Worm (Caenorhabditis elegans): ENCODE data around the gene Y43F8B.15.
A peak's percentile ranks its signal among the peaks of the same experiment; 100 is the strongest.

Gene Y43F8B.15

DNA sequence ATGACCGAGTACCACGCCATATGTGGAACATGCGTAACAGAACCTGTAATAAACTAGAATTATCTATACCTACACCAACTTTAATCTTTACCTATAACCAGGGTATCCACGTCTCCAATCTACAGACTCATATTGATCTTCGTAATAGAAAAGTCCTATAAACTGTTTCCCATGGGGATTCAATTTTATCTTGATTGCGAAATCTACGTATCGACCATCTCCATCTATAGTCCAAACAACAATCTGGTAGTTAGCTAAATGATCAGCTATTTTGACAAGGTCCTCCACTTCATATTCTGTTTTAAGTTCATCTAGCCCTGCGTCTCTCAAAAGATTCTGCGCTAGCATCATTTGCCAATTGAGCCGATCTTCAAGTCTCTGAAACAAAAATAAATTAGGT, 32.3 kb downstream of the Y43F8B.15 start:
- TF ChIP-seq unc-55 (GFP tag; optimal IDR thresholded peaks at IDR 0.05) (no peak), rnt-1 (tag; optimal IDR thresholded peaks at IDR 0.05) (peak; percentile 80)

DNA sequence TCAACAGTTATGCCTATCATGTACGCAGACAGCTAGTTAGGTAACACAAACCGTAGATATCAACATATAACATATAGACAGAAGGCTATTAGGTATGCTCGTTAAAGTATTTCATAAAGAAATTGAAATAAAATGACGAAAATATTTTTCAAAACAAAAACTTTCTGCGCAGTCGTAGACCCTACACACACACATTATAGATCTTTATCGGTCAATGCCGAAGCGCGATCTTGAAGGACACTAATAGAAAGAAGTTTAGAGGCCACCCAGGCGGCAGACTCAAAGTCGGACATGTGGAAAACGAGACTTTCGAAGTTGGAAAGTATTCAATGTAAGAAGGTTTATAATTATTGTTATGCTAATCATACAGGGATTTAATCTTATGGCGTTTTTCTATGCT, 33.0 kb downstream of the Y43F8B.15 start:
- TF ChIP-seq tbx-7 (tag; optimal IDR thresholded peaks at IDR 0.05) (no peak), ama-1 (optimal IDR thresholded peaks at IDR 0.05) (no peak), elt-4 (tag; optimal IDR thresholded peaks at IDR 0.05) (no peak), T23F11.4 (GFP tag; optimal IDR thresholded peaks at IDR 0.05) (no peak), pax-1 (tag; optimal IDR thresholded peaks at IDR 0.05) (no peak), unc-55 (GFP tag; optimal IDR thresholded peaks at IDR 0.05) (no peak), ahr-1 (tag; optimal IDR thresholded peaks at IDR 0.05) (no peak), madf-2 (tag; optimal IDR thresholded peaks at IDR 0.05) (no peak)

ce11 chrV:19428097-19428496, 33.8 kb downstream of the Y43F8B.15 start:
- TF ChIP-seq ceh-9 (tag; optimal IDR thresholded peaks at IDR 0.05) (no peak), C08G9.2 (tag; optimal IDR thresholded peaks at IDR 0.05) (no peak), ztf-16 (tag; optimal IDR thresholded peaks at IDR 0.05) (no peak), hlh-30 (tag; optimal IDR thresholded peaks at IDR 0.05; ENCODE audit: insufficient read depth) (no peak), pros-1 (tag; optimal IDR thresholded peaks at IDR 0.05) (no peak), ceh-34 (tag; optimal IDR thresholded peaks at IDR 0.05) (no peak), ets-4 (tag; optimal IDR thresholded peaks at IDR 0.05) (no peak)

DNA sequence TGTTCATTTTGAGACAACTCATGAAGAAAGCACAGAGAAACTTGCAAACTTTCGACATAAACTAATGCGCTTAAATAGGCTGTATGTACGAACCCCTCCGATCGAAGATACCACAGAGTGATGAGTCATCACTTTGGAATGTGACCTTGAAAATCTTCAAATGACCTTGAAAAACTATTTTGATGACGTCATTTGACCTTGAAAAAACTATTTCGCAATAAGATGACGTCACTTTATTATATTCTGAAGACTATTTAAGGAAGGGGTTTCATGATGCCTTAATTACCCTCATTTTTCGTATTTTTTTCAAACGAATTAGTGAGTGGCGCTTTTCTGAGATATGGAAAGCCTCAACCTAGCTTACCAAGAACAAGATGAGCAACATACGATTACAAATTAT, 40.8 kb downstream of the Y43F8B.15 start, which contains the start of gene C25F9.2:
TSS of gene C25F9.2 (plus strand) at position 341 of the 400 bp plus-strand sequence.
- no peak for TF ChIP-seq pax-1 (tag; optimal IDR thresholded peaks at IDR 0.05)
- TF ChIP-seq ceh-22 (tag; optimal IDR thresholded peaks at IDR 0.05): no peak
- TF ChIP-seq nfya-1 (tag; optimal IDR thresholded peaks at IDR 0.05): no peak
- TF ChIP-seq ceh-18 (tag; optimal IDR thresholded peaks at IDR 0.05): no peak
- no peak for TF ChIP-seq unc-42 (tag; optimal IDR thresholded peaks at IDR 0.05)
- no peak for TF ChIP-seq ceh-30 (tag; optimal IDR thresholded peaks at IDR 0.05)
- TF ChIP-seq che-1 (tag; optimal IDR thresholded peaks at IDR 0.05): no peak
- no peak for TF ChIP-seq npax-4 (tag; optimal IDR thresholded peaks at IDR 0.05)
- no peak for TF ChIP-seq unc-86 (tag; optimal IDR thresholded peaks at IDR 0.05)
- no peak for TF ChIP-seq ceh-19 (GFP tag; optimal IDR thresholded peaks at IDR 0.05)

DNA sequence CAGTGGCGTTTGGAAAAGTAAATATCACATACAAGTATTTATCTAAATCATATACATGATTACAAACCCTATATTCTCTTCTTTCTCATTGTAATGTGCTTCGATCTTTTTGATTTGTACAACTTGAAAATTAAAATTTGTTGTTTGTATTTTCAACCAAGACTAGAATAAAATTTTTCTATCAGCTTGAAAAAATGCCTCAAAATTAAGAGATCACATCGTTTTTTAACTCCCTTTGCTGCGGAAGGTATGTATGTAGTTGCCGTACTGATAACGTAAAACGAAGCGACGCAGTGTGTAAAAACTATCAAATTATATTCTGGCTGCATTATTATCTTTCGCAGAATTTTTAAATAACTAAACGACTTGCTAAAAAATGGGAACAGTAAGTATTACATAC, 44.1 kb downstream of the Y43F8B.15 start, which contains the start of gene C25F9.15:
TSS of gene C25F9.15 (plus strand) at position 301 of the 400 bp plus-strand sequence.
- TF ChIP-seq unc-86 (tag; optimal IDR thresholded peaks at IDR 0.05) (no peak), hlh-30 (tag; optimal IDR thresholded peaks at IDR 0.05; ENCODE audit: insufficient read depth) (no peak), ceh-31 (tag; optimal IDR thresholded peaks at IDR 0.05) (no peak), sox-2 (GFP tag; IDR thresholded peaks at IDR 0.05) (no peak)

DNA sequence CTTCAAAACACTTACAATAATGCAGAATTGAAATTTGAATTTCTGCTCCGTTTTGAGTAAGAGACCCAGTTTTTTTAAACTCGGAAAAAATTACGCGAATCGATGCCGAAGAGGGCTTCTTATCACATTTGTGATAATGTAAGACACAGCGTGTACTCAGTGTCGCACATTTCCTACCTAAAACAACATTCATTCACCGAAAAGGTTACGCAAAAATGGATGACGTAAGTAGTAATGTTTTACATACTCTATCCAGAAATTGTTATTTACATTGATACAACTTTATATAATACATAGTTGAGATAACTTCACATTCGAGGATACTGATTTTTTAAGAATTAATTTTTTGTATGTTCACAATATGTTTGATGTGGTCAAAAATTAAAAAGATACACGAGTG, 45.4 kb downstream of the Y43F8B.15 start, which contains the start of the genes C25F9.4 and C25F9.9:
TSS of gene C25F9.4 (minus strand) at position 101 of the 400 bp plus-strand sequence.
TSS of gene C25F9.9 (plus strand) at position 137 of the 400 bp plus-strand sequence.
- TF ChIP-seq unc-3 (GFP tag; conservative IDR thresholded peaks at IDR 0.05) (no peak), unc-3 (tag; optimal IDR thresholded peaks at IDR 0.05) (no peak), gmeb-2 (tag; optimal IDR thresholded peaks at IDR 0.05) (no peak), dve-1 (tag; optimal IDR thresholded peaks at IDR 0.05) (no peak), pqm-1 (tag; optimal IDR thresholded peaks at IDR 0.05) (no peak), fkh-6 (tag; optimal IDR thresholded peaks at IDR 0.05) (no peak), nhr-232 (tag; optimal IDR thresholded peaks at IDR 0.05) (no peak), T23F11.4 (GFP tag; optimal IDR thresholded peaks at IDR 0.05) (no peak), rnt-1 (tag; optimal IDR thresholded peaks at IDR 0.05) (no peak), fax-1 (tag; optimal IDR thresholded peaks at IDR 0.05) (no peak), ceh-14 (tag; optimal IDR thresholded peaks at IDR 0.05) (no peak), ceh-22 (tag; optimal IDR thresholded peaks at IDR 0.05) (no peak)
